Worm (Caenorhabditis elegans): ENCODE data around the gene pmpl-1.
A peak's percentile ranks its signal among the peaks of the same experiment; 100 is the strongest.

pmpl-1 gene

ce11 chrX:3823869-3824268 lies 36.0 kb downstream of the pmpl-1 start (continued):
- TF ChIP-seq F57A8.1 (GFP tag; optimal IDR thresholded peaks at IDR 0.05), result no peak
- no peak for TF ChIP-seq K11D2.4 (GFP tag; IDR thresholded peaks at IDR 0.05)

ce11 chrX:3824443-3824842 lies 36.6 kb downstream of the pmpl-1 start:
- TF ChIP-seq ztf-28 (GFP tag; IDR thresholded peaks at IDR 0.05) (0 out of 2 replicates have a peak, but pooled peaks have one; percentile 37), F37B4.10 (GFP tag; IDR thresholded peaks at IDR 0.05) (no peak), zfh-2 (GFP tag; conservative IDR thresholded peaks at IDR 0.05) (peak; percentile 81)

ce11 chrX:3824907-3825689 lies 37.3 kb downstream of the pmpl-1 start:
- TF ChIP-seq nhr-80 (tag; optimal IDR thresholded peaks at IDR 0.05) (peak; percentile 52), nfya-2 (GFP tag; IDR thresholded peaks at IDR 0.05) (no peak), mes-4 (tag; optimal IDR thresholded peaks at IDR 0.05) (no peak)

- no peak for TF ChIP-seq egl-44 (GFP tag; IDR thresholded peaks at IDR 0.05)
- no peak for TF ChIP-seq F49E8.2 (tag; optimal IDR thresholded peaks at IDR 0.05; ENCODE audit: insufficient read depth)
- TF ChIP-seq hlh-12 (tag; optimal IDR thresholded peaks at IDR 0.05), result no peak
- no peak for TF ChIP-seq Y79H2A.3 (GFP tag; conservative IDR thresholded peaks at IDR 0.05)
- TF ChIP-seq K11D2.4 (GFP tag; IDR thresholded peaks at IDR 0.05), result no peak
- no peak for TF ChIP-seq unc-62 (GFP tag; optimal IDR thresholded peaks at IDR 0.05)
- no peak for TF ChIP-seq attf-3 (GFP tag; conservative IDR thresholded peaks at IDR 0.05)
- TF ChIP-seq Y56A3A.18 (GFP tag; IDR thresholded peaks at IDR 0.05), result no peak
- no peak for TF ChIP-seq lin-40 (tag; optimal IDR thresholded peaks at IDR 0.05)
- TF ChIP-seq madf-6 (GFP tag; IDR thresholded peaks at IDR 0.05), result no peak
- no peak for TF ChIP-seq nhr-179 (tag; optimal IDR thresholded peaks at IDR 0.05)
- no peak for TF ChIP-seq nhr-80 (tag; optimal IDR thresholded peaks at IDR 0.05)
- no peak for TF ChIP-seq ceh-100 (GFP tag; IDR thresholded peaks at IDR 0.05)
- no peak for TF ChIP-seq ztf-18 (tag; optimal IDR thresholded peaks at IDR 0.05)
- no peak for TF ChIP-seq pbrm-1 (GFP tag; IDR thresholded peaks at IDR 0.05)
- TF ChIP-seq lin-54 (GFP tag; optimal IDR thresholded peaks at IDR 0.05), result no peak
- no peak for TF ChIP-seq F57A8.1 (GFP tag; optimal IDR thresholded peaks at IDR 0.05)
- TF ChIP-seq attf-6 (GFP tag; IDR thresholded peaks at IDR 0.05), result no peak
Observed at ce11 chrX:3826172-3826571, 38.3 kb downstream of the pmpl-1 start.

- no peak for TF ChIP-seq repo-1 (tag; optimal IDR thresholded peaks at IDR 0.05)
- no peak for TF ChIP-seq F22D6.2 (tag; optimal IDR thresholded peaks at IDR 0.05)
- TF ChIP-seq nhr-179 (tag; optimal IDR thresholded peaks at IDR 0.05), result no peak
- no peak for TF ChIP-seq F39B2.1 (GFP tag; IDR thresholded peaks at IDR 0.05)
- no peak for TF ChIP-seq snpc-4 (GFP tag; optimal IDR thresholded peaks at IDR 0.05)
- TF ChIP-seq snpc-4 (tag; optimal IDR thresholded peaks at IDR 0.05), result no peak
- TF ChIP-seq T07F8.4 (tag; optimal IDR thresholded peaks at IDR 0.05), result no peak
- TF ChIP-seq ceh-91 (GFP tag; IDR thresholded peaks at IDR 0.05), result no peak
- no peak for TF ChIP-seq F55B11.4 (tag; optimal IDR thresholded peaks at IDR 0.05; ENCODE audit: borderline replicate concordance, insufficient read depth)
- no peak for TF ChIP-seq bed-1 (GFP tag; IDR thresholded peaks at IDR 0.05)
- TF ChIP-seq Y95B8A.8 (GFP tag; IDR thresholded peaks at IDR 0.05), result no peak
- no peak for TF ChIP-seq attf-6 (GFP tag; IDR thresholded peaks at IDR 0.05)
- TF ChIP-seq unc-62 (GFP tag; optimal IDR thresholded peaks at IDR 0.05), result no peak
- TF ChIP-seq F23B12.7 (tag; optimal IDR thresholded peaks at IDR 0.05; ENCODE audit: insufficient read depth), result no peak
- no peak for TF ChIP-seq ztf-3 (GFP tag; optimal IDR thresholded peaks at IDR 0.05)
- TF ChIP-seq F49E8.2 (tag; optimal IDR thresholded peaks at IDR 0.05; ENCODE audit: insufficient read depth), result no peak
Observed at ce11 chrX:3826863-3827262, 39.0 kb downstream of the pmpl-1 start, which contains the start of gene fkh-9. Gene fkh-9, minus strand, starts transcription at chrX:3826963.

All from whole organism, young adult.